Fruit fly (Drosophila melanogaster) whole organism, embryonic: ENCODE measurements around the gene vsg.
A peak's percentile ranks its signal among the peaks of the same experiment; 100 is the strongest.

ENCODE experiments used
- B-H1 ChIP-seq: fragments of 200-800 bp; sonication (Bioruptor generic); IDR thresholded peaks from 3 replicates; pipeline ENCODE4 v1.3.6; 2022; ENCODE audit warnings: missing biosample characterization, missing genetic modification characterization
- CG10979 ChIP-seq: fragments of 200-800 bp; sonication (Bioruptor generic); optimal IDR thresholded peaks from 2 replicates; lab custom pipeline; 2018; ENCODE audit warnings: missing biosample characterization, mild to moderate bottlenecking, missing genetic modification characterization, moderate library complexity
- CG11723 ChIP-seq: fragments of 200-800 bp; sonication (Bioruptor generic); optimal IDR thresholded peaks from 2 replicates; lab custom pipeline; 2017; ENCODE audit warnings: missing biosample characterization, mild to moderate bottlenecking, missing genetic modification characterization
- CG12391 ChIP-seq: fragments of 200-800 bp; sonication (Bioruptor generic); optimal IDR thresholded peaks from 3 replicates; lab custom pipeline; 2018; ENCODE audit warnings: missing biosample characterization, mild to moderate bottlenecking, missing genetic modification characterization, moderate library complexity
- CG12769 ChIP-seq: fragments of 200-800 bp; sonication (Bioruptor generic); optimal IDR thresholded peaks from 2 replicates; lab custom pipeline; 2019; ENCODE audit warnings: missing biosample characterization, mild to moderate bottlenecking, missing genetic modification characterization, moderate library complexity
- CG13287 ChIP-seq: fragments of 200-800 bp; sonication (Bioruptor generic); IDR thresholded peaks from 2 replicates; pipeline ENCODE4 v1.3.6; 2022; ENCODE audit warnings: missing biosample characterization, missing genetic modification characterization; ENCODE audit not compliant: partially characterized antibody
- CG14441 ChIP-seq: fragments of 200-800 bp; sonication (Bioruptor generic); IDR thresholded peaks from 2 replicates; pipeline ENCODE4 v1.3.6; 2022; ENCODE audit warnings: missing biosample characterization, missing genetic modification characterization
- CG14860 ChIP-seq: fragments of 200-800 bp; sonication (Bioruptor generic); IDR thresholded peaks from 3 replicates; pipeline ENCODE4 v1.3.6; 2022; ENCODE audit warnings: missing biosample characterization, missing genetic modification characterization; ENCODE audit not compliant: partially characterized antibody
- CG16779 ChIP-seq: fragments of 200-800 bp; sonication (Bioruptor generic); IDR thresholded peaks from 2 replicates; pipeline ENCODE4 v1.3.6; 2022; ENCODE audit warnings: missing biosample characterization, missing genetic modification characterization
- CG18476 ChIP-seq: fragments of 200-800 bp; sonication (Bioruptor generic); optimal IDR thresholded peaks from 2 replicates; lab custom pipeline; 2016; ENCODE audit warnings: missing biosample characterization, mild to moderate bottlenecking, missing genetic modification characterization
- CG2120 ChIP-seq: fragments of 200-800 bp; sonication (Bioruptor generic); optimal IDR thresholded peaks from 3 replicates; lab custom pipeline; 2016; ENCODE audit warnings: missing biosample characterization, missing genetic modification characterization
- CG2202 ChIP-seq: fragments of 200-800 bp; sonication (Bioruptor generic); optimal IDR thresholded peaks from 2 replicates; lab custom pipeline; 2018; ENCODE audit warnings: missing biosample characterization, mild to moderate bottlenecking, missing genetic modification characterization
- CG2712 ChIP-seq: fragments of 200-800 bp; optimal IDR thresholded peaks from 3 replicates; lab custom pipeline; 2019; ENCODE audit warnings: missing biosample characterization, mild to moderate bottlenecking, missing genetic modification characterization, moderate library complexity
- CG3163 ChIP-seq: fragments of 200-800 bp; sonication (Bioruptor generic); optimal IDR thresholded peaks from 3 replicates; lab custom pipeline; 2016; ENCODE audit warnings: missing biosample characterization, missing genetic modification characterization
- CG3847 ChIP-seq: fragments of 200-800 bp; sonication (Bioruptor generic); IDR thresholded peaks from 2 replicates; pipeline ENCODE4 v1.3.6; 2022; ENCODE audit warnings: missing biosample characterization, missing genetic modification characterization
- CG4424 ChIP-seq: fragments of 200-800 bp; sonication (Bioruptor generic); optimal IDR thresholded peaks from 3 replicates; lab custom pipeline; 2016; ENCODE audit warnings: missing biosample characterization, missing genetic modification characterization
- CG4707 ChIP-seq: fragments of 200-800 bp; sonication (Bioruptor generic); optimal IDR thresholded peaks from 2 replicates; lab custom pipeline; 2018; ENCODE audit warnings: missing biosample characterization, mild to moderate bottlenecking, missing genetic modification characterization, moderate library complexity
- CG4730 ChIP-seq: fragments of 200-800 bp; sonication (Bioruptor generic); IDR thresholded peaks from 2 replicates; pipeline ENCODE4 v1.3.6; 2022; ENCODE audit warnings: missing biosample characterization, missing genetic modification characterization
- CG6791 ChIP-seq: fragments of 200-800 bp; sonication (Bioruptor generic); IDR thresholded peaks from 3 replicates; pipeline ENCODE4 v1.3.6; 2022; ENCODE audit warnings: missing biosample characterization, missing genetic modification characterization; ENCODE audit not compliant: partially characterized antibody
- CG7556 ChIP-seq: fragments of 200-800 bp; sonication (Bioruptor generic); optimal IDR thresholded peaks from 2 replicates; lab custom pipeline; 2017; ENCODE audit warnings: missing biosample characterization, mild to moderate bottlenecking, missing genetic modification characterization
- CG8089 ChIP-seq: fragments of 200-800 bp; sonication (Bioruptor generic); optimal IDR thresholded peaks from 3 replicates; lab custom pipeline; 2016; ENCODE audit warnings: missing biosample characterization, missing genetic modification characterization
- CrebB ChIP-seq: fragments of 200-800 bp; sonication (Bioruptor generic); optimal IDR thresholded peaks from 3 replicates; lab custom pipeline; 2018; ENCODE audit warnings: missing biosample characterization, mild to moderate bottlenecking, missing genetic modification characterization
- Dbx ChIP-seq: fragments of 200-800 bp; sonication (Bioruptor generic); IDR thresholded peaks from 3 replicates; pipeline ENCODE4 v1.3.6; 2022; ENCODE audit warnings: missing biosample characterization, missing genetic modification characterization
- Eip74EF ChIP-seq, 2 experiments: fragments of 200-800 bp in 1 of 2; fragments of >200 bp in 1 of 2; sonication (Bioruptor generic) in 1 of 2; optimal IDR thresholded peaks; 2 replicates each; lab custom pipeline; 2017 to 2019; ENCODE audit warnings: missing biosample characterization in 2 of 2, missing genetic modification characterization in 2 of 2, mild to moderate bottlenecking in 1 of 2, moderate library complexity in 1 of 2
- Jarid2 ChIP-seq: fragments of 200-800 bp; sonication (Bioruptor generic); optimal IDR thresholded peaks from 3 replicates; lab custom pipeline; 2017; ENCODE audit warnings: mild to moderate bottlenecking, missing biosample characterization, missing genetic modification reagents, missing genetic modification characterization
- Lhr ChIP-seq: fragments of 200-800 bp; sonication (Bioruptor generic); optimal IDR thresholded peaks from 3 replicates; lab custom pipeline; 2017; ENCODE audit warnings: mild to moderate bottlenecking, missing biosample characterization, missing genetic modification reagents, missing genetic modification characterization
- Nf-YC ChIP-seq: fragments of 200-800 bp; optimal IDR thresholded peaks from 3 replicates; lab custom pipeline; 2019; ENCODE audit warnings: missing biosample characterization, mild to moderate bottlenecking, missing genetic modification characterization, moderate library complexity
- Ptx1 ChIP-seq: fragments of 200-800 bp; sonication (Bioruptor generic); IDR thresholded peaks from 2 replicates; pipeline ENCODE4 v1.3.6; 2022; ENCODE audit warnings: missing biosample characterization, missing genetic modification characterization
- Stat92E ChIP-seq, 3 experiments: fragments of >200 bp in 2 of 3; fragments of 200-800 bp in 1 of 3; sonication (Bioruptor generic) in 1 of 3; optimal IDR thresholded peaks; 2 replicates each; lab custom pipeline; 2017 to 2019; ENCODE audit warnings: missing biosample characterization in 3 of 3, missing genetic modification characterization in 3 of 3, mild to moderate bottlenecking in 1 of 3, moderate library complexity in 1 of 3
- ab ChIP-seq: fragments of 200-800 bp; sonication (Bioruptor generic); optimal IDR thresholded peaks from 2 replicates; lab custom pipeline; 2016; ENCODE audit warnings: missing biosample characterization, missing genetic modification characterization
- abd-A ChIP-seq: fragments of 200-800 bp; sonication (Bioruptor generic); optimal IDR thresholded peaks from 3 replicates; lab custom pipeline; 2019; ENCODE audit warnings: missing biosample characterization, mild to moderate bottlenecking, missing genetic modification characterization, moderate library complexity
- crol ChIP-seq: fragments of 200-800 bp; sonication (Bioruptor generic); IDR thresholded peaks from 2 replicates; pipeline ENCODE4 v1.3.6; 2022; ENCODE audit warnings: missing biosample characterization, missing genetic modification characterization
- esg ChIP-seq: fragments of 200-800 bp; sonication (Bioruptor generic); conservative IDR thresholded peaks from 2 replicates; pipeline ENCODE4 v1.3.6; 2022; ENCODE audit warnings: missing biosample characterization, missing genetic modification characterization
- exex ChIP-seq: fragments of 200-800 bp; sonication (Bioruptor generic); optimal IDR thresholded peaks from 4 replicates; lab custom pipeline; 2018; ENCODE audit warnings: missing biosample characterization, mild to moderate bottlenecking, missing genetic modification characterization, moderate library complexity
- eyg ChIP-seq: fragments of 200-800 bp; sonication (Bioruptor generic); optimal IDR thresholded peaks from 3 replicates; lab custom pipeline; 2016; ENCODE audit warnings: missing biosample characterization, missing genetic modification characterization
- ham ChIP-seq: fragments of 200-800 bp; sonication (Bioruptor generic); IDR thresholded peaks from 2 replicates; pipeline ENCODE4 v1.3.6; 2022; ENCODE audit warnings: missing biosample characterization, missing genetic modification characterization
- hb ChIP-seq: fragments of 200-800 bp; sonication (Bioruptor generic); IDR thresholded peaks from 3 replicates; pipeline ENCODE4 v1.3.6; 2022; ENCODE audit warnings: missing biosample characterization, missing genetic modification characterization; ENCODE audit not compliant: partially characterized antibody
- insv ChIP-seq, 2 experiments: fragments of 200-800 bp; sonication (Bioruptor generic); optimal IDR thresholded peaks; 3 replicates each; lab custom pipeline; 2016 to 2018; ENCODE audit warnings: missing biosample characterization in 2 of 2, missing genetic modification characterization in 2 of 2
- lab ChIP-seq: fragments of 200-800 bp; sonication (Bioruptor generic); optimal IDR thresholded peaks from 3 replicates; lab custom pipeline; 2017; ENCODE audit warnings: missing biosample characterization, missing genetic modification characterization, mild to moderate bottlenecking, moderate library complexity, missing genetic modification reagents
- mld ChIP-seq: fragments of 200-800 bp; sonication (Bioruptor generic); IDR thresholded peaks from 3 replicates; pipeline ENCODE4 v1.3.6; 2022; ENCODE audit warnings: missing biosample characterization, missing genetic modification characterization; ENCODE audit not compliant: partially characterized antibody
- oc ChIP-seq: fragments of 200-800 bp; sonication (Bioruptor generic); optimal IDR thresholded peaks from 2 replicates; lab custom pipeline; 2018; ENCODE audit warnings: missing biosample characterization, mild to moderate bottlenecking, missing genetic modification characterization, moderate library complexity
- pfk ChIP-seq: fragments of 200-800 bp; sonication (Bioruptor generic); optimal IDR thresholded peaks from 2 replicates; lab custom pipeline; 2018; ENCODE audit warnings: missing biosample characterization, mild to moderate bottlenecking, missing genetic modification characterization, moderate library complexity
- pho ChIP-seq: fragments of 200-800 bp; sonication (Bioruptor generic); optimal IDR thresholded peaks from 2 replicates; lab custom pipeline; 2016; ENCODE audit warnings: missing biosample characterization, missing genetic modification characterization
- ranshi ChIP-seq: fragments of 200-800 bp; sonication (Bioruptor generic); IDR thresholded peaks from 2 replicates; pipeline ENCODE4 v1.3.6; 2022; ENCODE audit warnings: missing biosample characterization, missing genetic modification characterization
- scrt ChIP-seq: fragments of 200-800 bp; sonication (Bioruptor generic); optimal IDR thresholded peaks from 2 replicates; lab custom pipeline; 2018; ENCODE audit warnings: missing biosample characterization, mild to moderate bottlenecking, missing genetic modification characterization, moderate library complexity
- slbo ChIP-seq: fragments of 200-800 bp; sonication (Bioruptor generic); IDR thresholded peaks from 2 replicates; pipeline ENCODE4 v1.3.6; 2022; ENCODE audit warnings: missing biosample characterization, missing genetic modification characterization
- unc-4 ChIP-seq: fragments of 200-800 bp; sonication (Bioruptor generic); IDR thresholded peaks from 2 replicates; pipeline ENCODE4 v1.3.6; 2022; ENCODE audit warnings: missing biosample characterization, missing genetic modification characterization; ENCODE audit not compliant: partially characterized antibody

The vsg gene

dm6 chr3L:9762036-9762597 is 48.0 kb downstream of the vsg start (continued):
- TF ChIP-seq B-H1 (GFP tag; lab: Robert Waterston, UW) (no peak), oc (tag; lab: Kevin White, UChicago) (no peak), CG4707 (GFP tag; lab: Kevin White, UChicago) (peak; percentile 27), CG7556 (GFP tag; lab: Kevin White, UChicago) (no peak), CG8089 (GFP tag; lab: Kevin White, UChicago) (no peak), CG18476 (GFP tag; lab: Kevin White, UChicago) (no peak), CG12769 (tag; lab: Kevin White, UChicago) (no peak), pho (GFP tag; lab: Kevin White, UChicago) (peak; percentile 51), CG16779 (GFP tag; lab: Robert Waterston, UW) (no peak), CG2120 (GFP tag; lab: Kevin White, UChicago) (no peak), scrt (peak; percentile 82), ham (GFP tag; lab: Robert Waterston, UW) (no peak), CG11723 (GFP tag; lab: Kevin White, UChicago) (no peak), CG10979 (tag; lab: Kevin White, UChicago) (no peak), CG4424 (GFP tag; lab: Kevin White, UChicago) (no peak), slbo (GFP tag; lab: Robert Waterston, UW) (peak; percentile 28; the same call in 1 of the 2 replicates), ranshi (GFP tag; lab: Robert Waterston, UW) (no peak), CG6791 (GFP tag; lab: Robert Waterston, UW) (no peak)

- TF ChIP-seq oc (tag; lab: Kevin White, UChicago) = no peak
- no peak for TF ChIP-seq CG14860 (GFP tag; lab: Robert Waterston, UW)
- TF ChIP-seq Dbx (GFP tag; lab: Robert Waterston, UW) = 0 out of 3 replicates have a peak, but pooled peaks have one; percentile 14
- no peak for TF ChIP-seq pfk (GFP tag; lab: Kevin White, UChicago)
- TF ChIP-seq Eip74EF (GFP tag; optimal IDR thresholded peaks at IDR 0.05; lab: Kevin White, UChicago) = peak in 1 of 2 experiments; percentile 45
- no peak for TF ChIP-seq CG14441 (GFP tag; lab: Robert Waterston, UW)
- peak; percentile 84 for TF ChIP-seq Jarid2 (GFP tag; lab: Kevin White, UChicago)
- TF ChIP-seq exex = no peak
- TF ChIP-seq Nf-YC = peak; percentile 17
- no peak for TF ChIP-seq insv (GFP tag; optimal IDR thresholded peaks at IDR 0.05; lab: Kevin White, UChicago)
- no peak for TF ChIP-seq CrebB
- TF ChIP-seq eyg (GFP tag; lab: Kevin White, UChicago) = no peak
- TF ChIP-seq esg (GFP tag; lab: Robert Waterston, UW) = no peak
- no peak for TF ChIP-seq ab (GFP tag; lab: Kevin White, UChicago)
- TF ChIP-seq lab (GFP tag; lab: Kevin White, UChicago) = peak; percentile 26
- TF ChIP-seq CG2712 (tag; lab: Kevin White, UChicago) = peak; percentile 10
- peak; percentile 93 for TF ChIP-seq CG3163 (GFP tag; lab: Kevin White, UChicago)
- TF ChIP-seq CG4730 (GFP tag; lab: Robert Waterston, UW) = no peak
- no peak for TF ChIP-seq CG3847 (GFP tag; lab: Robert Waterston, UW)
- TF ChIP-seq CG2202 (tag; lab: Kevin White, UChicago) = no peak
- no peak for TF ChIP-seq Lhr (GFP tag; lab: Kevin White, UChicago)
- TF ChIP-seq unc-4 (GFP tag; lab: Robert Waterston, UW) = no peak
- TF ChIP-seq abd-A (tag; lab: Kevin White, UChicago) = peak; percentile 36
- TF ChIP-seq Stat92E (GFP tag; optimal IDR thresholded peaks at IDR 0.05; lab: Kevin White, UChicago) = peak in 1 of 3 experiments; percentile 47
- no peak for TF ChIP-seq CG12391
- TF ChIP-seq Ptx1 (GFP tag; lab: Robert Waterston, UW) = no peak
- peak; percentile 46; the same call in 1 of the 2 replicates for TF ChIP-seq CG13287 (GFP tag; lab: Robert Waterston, UW)
- no peak for TF ChIP-seq hb (GFP tag; lab: Robert Waterston, UW)
- no peak for TF ChIP-seq crol
- no peak for TF ChIP-seq mld
Observed at dm6 chr3L:9763389-9763917, 49.3 kb downstream of the vsg start, which contains the start of gene Ae2. Ae2 (plus strand) TSS chr3L:9763544.
